Fruit fly (Drosophila melanogaster) whole organism, embryonic: ENCODE data around the gene GatB.
A peak's percentile ranks its signal among the peaks of the same experiment; 100 is the strongest.

ENCODE experiments used
- CG11723 ChIP-seq: fragments of 200-800 bp; sonication (Bioruptor generic); optimal IDR thresholded peaks from 2 replicates; lab custom pipeline; 2017; ENCODE audit warnings: missing biosample characterization, mild to moderate bottlenecking, missing genetic modification characterization
- CG12942 ChIP-seq: fragments of 200-800 bp; sonication (Bioruptor generic); optimal IDR thresholded peaks from 3 replicates; lab custom pipeline; 2016; ENCODE audit warnings: missing biosample characterization, missing genetic modification characterization
- CG1792 ChIP-seq: fragments of 200-800 bp; sonication (Bioruptor generic); optimal IDR thresholded peaks from 2 replicates; lab custom pipeline; 2016; ENCODE audit warnings: missing biosample characterization, missing genetic modification characterization
- CG18011 ChIP-seq: fragments of 200-800 bp; sonication (Bioruptor generic); optimal IDR thresholded peaks from 2 replicates; lab custom pipeline; 2017; ENCODE audit warnings: missing biosample characterization, missing genetic modification characterization, mild to moderate bottlenecking, moderate library complexity, missing genotype
- CG2120 ChIP-seq: fragments of 200-800 bp; sonication (Bioruptor generic); optimal IDR thresholded peaks from 3 replicates; lab custom pipeline; 2016; ENCODE audit warnings: missing biosample characterization, missing genetic modification characterization
- CG2678 ChIP-seq: fragments of 200-800 bp; sonication (Bioruptor generic); optimal IDR thresholded peaks from 3 replicates; lab custom pipeline; 2019; ENCODE audit warnings: missing biosample characterization, mild to moderate bottlenecking, missing genetic modification characterization, moderate library complexity
- CG31388 ChIP-seq: fragments of 200-800 bp; sonication (Bioruptor generic); optimal IDR thresholded peaks from 2 replicates; lab custom pipeline; 2016; ENCODE audit warnings: missing biosample characterization, missing genetic modification characterization
- CG31441 ChIP-seq: fragments of 200-800 bp; sonication (Bioruptor generic); IDR thresholded peaks from 2 replicates; pipeline ENCODE4 v1.3.6; 2022; ENCODE audit warnings: missing biosample characterization, missing genetic modification characterization
- CG32767 ChIP-seq: fragments of 200-800 bp; sonication (Bioruptor generic); IDR thresholded peaks from 2 replicates; pipeline ENCODE4 v1.3.6; 2022; ENCODE audit warnings: missing biosample characterization, missing genetic modification characterization
- CG32772 ChIP-seq: fragments of 200-800 bp; sonication (Bioruptor generic); IDR thresholded peaks from 2 replicates; pipeline ENCODE4 v1.3.6; 2022; ENCODE audit warnings: missing biosample characterization, missing genetic modification characterization
- CG6683 ChIP-seq: fragments of 200-800 bp; sonication (Bioruptor generic); optimal IDR thresholded peaks from 2 replicates; lab custom pipeline; 2017; ENCODE audit warnings: missing biosample characterization, mild to moderate bottlenecking, missing genetic modification characterization, missing genetic modification reagents
- CG7271 ChIP-seq: fragments of 200-800 bp; sonication (Bioruptor generic); optimal IDR thresholded peaks from 2 replicates; lab custom pipeline; 2018; ENCODE audit warnings: missing biosample characterization, mild to moderate bottlenecking, missing genetic modification characterization, moderate library complexity
- CG7372 ChIP-seq: fragments of 200-800 bp; sonication (Bioruptor generic); IDR thresholded peaks from 2 replicates; pipeline ENCODE4 v1.3.6; 2022; ENCODE audit warnings: missing biosample characterization, missing genetic modification characterization
- CG8359 ChIP-seq: fragments of 200-800 bp; sonication (Bioruptor generic); optimal IDR thresholded peaks from 2 replicates; lab custom pipeline; 2017; ENCODE audit warnings: missing biosample characterization, mild to moderate bottlenecking, missing genetic modification characterization, borderline replicate concordance
- CG8944 ChIP-seq: fragments of 200-800 bp; sonication (Bioruptor generic); optimal IDR thresholded peaks from 3 replicates; lab custom pipeline; 2016; ENCODE audit warnings: missing biosample characterization, missing genetic modification characterization
- CTCF ChIP-seq: fragments of 200-800 bp; sonication (Bioruptor generic); optimal IDR thresholded peaks from 2 replicates; lab custom pipeline; 2017; ENCODE audit warnings: missing biosample characterization, mild to moderate bottlenecking, missing genetic modification characterization, moderate library complexity
- CoRest ChIP-seq: fragments of 200-800 bp; sonication (Bioruptor generic); optimal IDR thresholded peaks from 3 replicates; lab custom pipeline; 2018; ENCODE audit warnings: missing biosample characterization, mild to moderate bottlenecking, missing genetic modification characterization, moderate library complexity
- D19B ChIP-seq: fragments of 200-800 bp; sonication (Bioruptor generic); optimal IDR thresholded peaks from 2 replicates; lab custom pipeline; 2017; ENCODE audit warnings: missing biosample characterization, mild to moderate bottlenecking, missing genetic modification characterization
- Deaf1 ChIP-seq: fragments of 200-800 bp; optimal IDR thresholded peaks from 3 replicates; lab custom pipeline; 2019; ENCODE audit warnings: missing biosample characterization, mild to moderate bottlenecking, missing genetic modification characterization, moderate library complexity
- Dref ChIP-seq: fragments of 200-800 bp; sonication (Bioruptor generic); IDR thresholded peaks from 2 replicates; pipeline ENCODE4 v1.3.6; 2022; ENCODE audit warnings: missing biosample characterization, missing genetic modification characterization
- GATAe ChIP-seq: fragments of 200-800 bp; sonication (Bioruptor generic); conservative IDR thresholded peaks from 2 replicates; pipeline ENCODE4 v1.3.6; 2022; ENCODE audit warnings: missing biosample characterization, missing genetic modification characterization
- HLH4C ChIP-seq: fragments of 200-800 bp; sonication (Bioruptor generic); IDR thresholded peaks from 3 replicates; pipeline ENCODE4 v1.3.6; 2022; ENCODE audit warnings: missing biosample characterization, missing genetic modification characterization; ENCODE audit not compliant: partially characterized antibody
- Nf-YA ChIP-seq: fragments of 200-800 bp; sonication (Bioruptor generic); IDR thresholded peaks from 2 replicates; pipeline ENCODE4 v1.3.6; 2022; ENCODE audit warnings: missing biosample characterization, missing genetic modification characterization
- Nf-YC ChIP-seq: fragments of 200-800 bp; optimal IDR thresholded peaks from 3 replicates; lab custom pipeline; 2019; ENCODE audit warnings: missing biosample characterization, mild to moderate bottlenecking, missing genetic modification characterization, moderate library complexity
- NfI ChIP-seq: fragments of 200-800 bp; sonication (Bioruptor generic); optimal IDR thresholded peaks from 3 replicates; lab custom pipeline; 2018; ENCODE audit warnings: missing biosample characterization, mild to moderate bottlenecking, missing genetic modification characterization, moderate library complexity
- Pdp1 ChIP-seq, 2 experiments: fragments of 200-800 bp; sonication (Bioruptor generic); optimal IDR thresholded peaks; 3 replicates each; lab custom pipeline; 2016; ENCODE audit warnings: missing biosample characterization in 2 of 2, missing genetic modification characterization in 2 of 2, mild to moderate bottlenecking in 1 of 2, moderate library complexity in 1 of 2
- Poxn ChIP-seq: fragments of 200-800 bp; sonication (Bioruptor generic); IDR thresholded peaks from 2 replicates; pipeline ENCODE4 v1.3.6; 2022; ENCODE audit warnings: missing biosample characterization, missing genetic modification characterization
- ase ChIP-seq: fragments of 200-800 bp; sonication (Bioruptor generic); IDR thresholded peaks from 3 replicates; pipeline ENCODE4 v1.3.6; 2022; ENCODE audit warnings: missing biosample characterization, missing genetic modification characterization
- crc ChIP-seq: fragments of 200-800 bp; sonication (Bioruptor generic); optimal IDR thresholded peaks from 2 replicates; lab custom pipeline; 2016; ENCODE audit warnings: missing biosample characterization, missing genetic modification characterization
- dm ChIP-seq: fragments of 200-800 bp; sonication (Bioruptor generic); optimal IDR thresholded peaks from 3 replicates; lab custom pipeline; 2016; ENCODE audit warnings: missing biosample characterization, missing genetic modification characterization
- eyg ChIP-seq: fragments of 200-800 bp; sonication (Bioruptor generic); optimal IDR thresholded peaks from 3 replicates; lab custom pipeline; 2016; ENCODE audit warnings: missing biosample characterization, missing genetic modification characterization
- ftz-f1 ChIP-seq: fragments of 200-800 bp; sonication (Bioruptor generic); optimal IDR thresholded peaks from 2 replicates; lab custom pipeline; 2016; ENCODE audit warnings: missing biosample characterization, missing genetic modification characterization
- grn ChIP-seq: fragments of 200-800 bp; sonication (Bioruptor generic); optimal IDR thresholded peaks from 3 replicates; lab custom pipeline; 2017; ENCODE audit warnings: missing biosample characterization, missing genetic modification characterization
- hkb ChIP-seq, 2 experiments: fragments of 200-800 bp in 1 of 2; fragments of >200 bp in 1 of 2; sonication (Bioruptor generic) in 1 of 2; IDR thresholded peaks in 1 of 2; optimal IDR thresholded peaks in 1 of 2; 2 replicates each; pipeline versions ENCODE4 v1.3.6 to Lab custom; 2017 to 2022; ENCODE audit warnings: missing biosample characterization in 1 of 2, missing genetic modification characterization in 1 of 2
- jigr1 ChIP-seq: fragments of 200-800 bp; sonication (Bioruptor generic); IDR thresholded peaks from 3 replicates; pipeline ENCODE4 v1.3.6; 2022; ENCODE audit warnings: missing biosample characterization, missing genetic modification characterization
- jumu ChIP-seq: fragments of 200-800 bp; sonication (Bioruptor generic); optimal IDR thresholded peaks from 3 replicates; lab custom pipeline; 2016; ENCODE audit warnings: missing biosample characterization, missing genetic modification characterization
- kay ChIP-seq: fragments of 200-800 bp; sonication (Bioruptor generic); optimal IDR thresholded peaks from 2 replicates; lab custom pipeline; 2016; ENCODE audit warnings: missing biosample characterization, missing genetic modification characterization
- knrl ChIP-seq: fragments of 200-800 bp; sonication (Bioruptor generic); IDR thresholded peaks from 3 replicates; pipeline ENCODE4 v1.3.6; 2022; ENCODE audit warnings: missing biosample characterization, missing genetic modification characterization; ENCODE audit not compliant: partially characterized antibody
- lilli ChIP-seq: fragments of 200-800 bp; sonication (Bioruptor generic); optimal IDR thresholded peaks from 3 replicates; lab custom pipeline; 2016; ENCODE audit warnings: missing biosample characterization, missing genetic modification characterization
- lmd ChIP-seq: fragments of 200-800 bp; sonication (Bioruptor generic); IDR thresholded peaks from 2 replicates; pipeline ENCODE4 v1.3.6; 2022; ENCODE audit warnings: missing biosample characterization, missing genetic modification characterization
- odd ChIP-seq: fragments of 200-800 bp; sonication (Bioruptor generic); optimal IDR thresholded peaks from 2 replicates; lab custom pipeline; 2017; ENCODE audit warnings: missing biosample characterization, mild to moderate bottlenecking, missing genetic modification characterization
- otp ChIP-seq: fragments of 200-800 bp; sonication (Bioruptor generic); IDR thresholded peaks from 3 replicates; pipeline ENCODE4, ENCODE4 v1.3.6; 2022; ENCODE audit warnings: missing biosample characterization, missing genetic modification characterization
- p53 ChIP-seq: fragments of 200-800 bp; sonication (Bioruptor generic); optimal IDR thresholded peaks from 2 replicates; lab custom pipeline; 2016; ENCODE audit warnings: missing biosample characterization, missing genetic modification characterization
- pita ChIP-seq: fragments of 200-800 bp; sonication (Bioruptor generic); optimal IDR thresholded peaks from 2 replicates; lab custom pipeline; 2017; ENCODE audit warnings: missing biosample characterization, mild to moderate bottlenecking, missing genetic modification characterization
- sc ChIP-seq, 3 experiments: fragments of >200 bp in 2 of 3; fragments of 200-800 bp in 1 of 3; sonication (Bioruptor generic) in 1 of 3; optimal IDR thresholded peaks; 2 replicates in 2 of 3; 3 replicates in 1 of 3; lab custom pipeline; 2017; ENCODE audit warnings: mild to moderate bottlenecking in 1 of 3, missing biosample characterization in 1 of 3, missing genetic modification characterization in 1 of 3, missing genetic modification reagents in 1 of 3
- sisA ChIP-seq: fragments of 200-800 bp; sonication (Bioruptor generic); IDR thresholded peaks from 2 replicates; pipeline ENCODE4 v1.3.6; 2022; ENCODE audit warnings: missing biosample characterization, missing genetic modification characterization
- so ChIP-seq: fragments of 200-800 bp; sonication (Bioruptor generic); IDR thresholded peaks from 3 replicates; pipeline ENCODE4 v1.3.6; 2022; ENCODE audit warnings: missing biosample characterization, missing genetic modification characterization
- sob ChIP-seq: fragments of 200-800 bp; sonication (Bioruptor generic); IDR thresholded peaks from 2 replicates; pipeline ENCODE4 v1.3.6; 2022; ENCODE audit warnings: missing biosample characterization, missing genetic modification characterization
- ssp ChIP-seq: fragments of 200-800 bp; sonication (Bioruptor generic); IDR thresholded peaks from 2 replicates; pipeline ENCODE4 v1.3.6; 2022; ENCODE audit warnings: missing biosample characterization, missing genetic modification characterization
- tin ChIP-seq: fragments of 200-800 bp; sonication (Bioruptor generic); optimal IDR thresholded peaks from 3 replicates; lab custom pipeline; 2016; ENCODE audit warnings: missing biosample characterization, missing genetic modification characterization
- zf30C ChIP-seq: fragments of 200-800 bp; sonication (Bioruptor generic); optimal IDR thresholded peaks from 3 replicates; lab custom pipeline; 2018; ENCODE audit warnings: missing biosample characterization, mild to moderate bottlenecking, missing genetic modification characterization

The GatB gene

DNA sequence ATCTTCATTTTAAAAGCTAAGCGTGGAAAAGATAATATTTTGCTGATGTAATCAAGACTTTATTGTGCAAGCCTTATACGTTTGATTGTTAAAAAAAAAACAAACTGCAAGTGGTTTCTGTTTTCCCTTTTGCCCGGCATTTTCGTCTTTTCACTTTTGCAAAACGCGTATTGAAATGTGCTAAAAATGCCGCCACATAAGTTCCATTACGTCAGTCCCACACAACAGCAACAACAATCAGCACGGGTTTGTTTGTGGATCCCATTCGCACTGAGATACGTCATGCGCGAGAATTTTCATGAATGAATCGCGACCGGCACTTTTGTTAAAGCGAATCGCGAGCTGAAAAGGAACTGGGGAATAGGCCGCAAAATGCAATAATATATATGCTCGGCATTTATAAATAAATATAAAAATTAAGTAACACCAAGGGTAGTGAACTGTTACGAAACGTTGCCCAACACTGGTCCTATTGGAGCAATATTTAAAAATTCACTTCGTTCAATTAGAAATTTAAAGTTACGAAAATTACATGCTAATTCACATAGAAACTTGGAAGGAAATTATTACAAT, 23.9 kb downstream of the GatB start (continued):
- TF ChIP-seq eyg (GFP tag; lab: Kevin White, UChicago) (no peak), NfI (GFP tag; lab: Kevin White, UChicago) (peak; percentile 67), crc (GFP tag; lab: Kevin White, UChicago) (no peak), CG11723 (peak; percentile 4), otp (GFP tag; lab: Robert Waterston, UW) (no peak), Nf-YC (tag; lab: Kevin White, UChicago) (no peak), CG31441 (no peak), Dref (GFP tag; lab: Robert Waterston, UW) (no peak), jigr1 (GFP tag; lab: Robert Waterston, UW) (no peak), dm (GFP tag; lab: Kevin White, UChicago) (no peak), ase (no peak), Nf-YA (no peak), CTCF (GFP tag; lab: Kevin White, UChicago) (no peak), jumu (no peak), grn (GFP tag; lab: Kevin White, UChicago) (no peak), CG2120 (GFP tag; lab: Kevin White, UChicago) (peak; percentile 67), pita (GFP tag; lab: Kevin White, UChicago) (peak; percentile 24), CG7372 (GFP tag; lab: Robert Waterston, UW) (no peak), tin (GFP tag; lab: Kevin White, UChicago) (peak; percentile 58), Poxn (GFP tag; lab: Robert Waterston, UW) (no peak), ssp (GFP tag; lab: Robert Waterston, UW) (no peak), GATAe (no peak), CG32767 (GFP tag; lab: Robert Waterston, UW) (no peak), Deaf1 (tag; lab: Kevin White, UChicago) (no peak), CG1792 (GFP tag; lab: Kevin White, UChicago) (no peak), ftz-f1 (no peak), knrl (GFP tag; lab: Robert Waterston, UW) (no peak), lilli (GFP tag; lab: Kevin White, UChicago) (peak; percentile 68), odd (GFP tag; lab: Kevin White, UChicago) (peak; percentile 6), sob (no peak), p53 (peak; percentile 2), sisA (no peak), CG18011 (GFP tag; lab: Kevin White, UChicago) (peak; percentile 64), CG32772 (GFP tag; lab: Robert Waterston, UW) (no peak), kay (GFP tag; lab: Kevin White, UChicago) (peak; percentile 14), CG7271 (tag; lab: Kevin White, UChicago) (no peak), CG2678 (tag; lab: Kevin White, UChicago) (peak; percentile 46), so (GFP tag; lab: Robert Waterston, UW) (no peak), CG12942 (GFP tag; lab: Kevin White, UChicago) (peak; percentile 29), CG8359 (no peak), D19B (GFP tag; lab: Kevin White, UChicago) (peak; percentile 6), hkb (optimal IDR thresholded peaks at IDR 0.05; lab: Kevin White, UChicago) (no peak), hkb (GFP tag; IDR thresholded peaks at IDR 0.05; lab: Robert Waterston, UW) (no peak), Pdp1 (GFP tag; optimal IDR thresholded peaks at IDR 0.05; lab: Kevin White, UChicago) (peak in 1 of 2 experiments; percentile 96), HLH4C (GFP tag; lab: Robert Waterston, UW) (no peak), CG31388 (GFP tag; lab: Kevin White, UChicago) (no peak), sc (optimal IDR thresholded peaks at IDR 0.05; lab: Kevin White, UChicago) (no peak), sc (GFP tag; optimal IDR thresholded peaks at IDR 0.05; lab: Kevin White, UChicago) (no peak), zf30C (GFP tag; lab: Kevin White, UChicago) (no peak), CoRest (tag; lab: Kevin White, UChicago) (peak; percentile 4), CG6683 (peak; percentile 1), lmd (no peak), CG8944 (GFP tag; lab: Kevin White, UChicago) (no peak)
